Worm (Caenorhabditis elegans) whole organism, mixed stage, embryonic: ENCODE data around the gene str-30.

ENCODE experiments used
- ceh-39 ChIP-seq: fragments of 150-350 bp; optimal IDR thresholded peaks from 2 replicates; lab custom pipeline; 2014; ENCODE audit warnings: missing biosample characterization, missing genetic modification characterization
- ceh-83 ChIP-seq: fragments of 200-800 bp; sonication (Bioruptor generic); optimal IDR thresholded peaks from 2 replicates; lab custom pipeline; 2018; ENCODE audit warnings: mild to moderate bottlenecking, missing genetic modification characterization, missing compliant biosample characterization
- drap-1 ChIP-seq: fragments of 200-800 bp; sonication (Bioruptor generic); optimal IDR thresholded peaks from 3 replicates; lab custom pipeline; 2018; ENCODE audit warnings: mild to moderate bottlenecking, missing genetic modification characterization, missing compliant biosample characterization
- elt-3 ChIP-seq: fragments of 150-350 bp; optimal IDR thresholded peaks from 2 replicates; lab custom pipeline; 2014; ENCODE audit warnings: missing biosample characterization, missing genetic modification characterization
- lsy-2 ChIP-seq: fragments of 150-350 bp; optimal IDR thresholded peaks from 2 replicates; lab custom pipeline; 2014; ENCODE audit warnings: missing biosample characterization, missing genetic modification characterization
- mab-5 ChIP-seq: fragments of 150-350 bp; optimal IDR thresholded peaks from 2 replicates; lab custom pipeline; 2014; ENCODE audit warnings: missing biosample characterization, missing genetic modification characterization
- nhr-237 ChIP-seq: fragments of 150-350 bp; optimal IDR thresholded peaks from 2 replicates; lab custom pipeline; 2014; ENCODE audit warnings: missing biosample characterization, missing genetic modification characterization
- nhr-76 ChIP-seq: sonication (generic microtip); optimal IDR thresholded peaks from 2 replicates; lab custom pipeline; 2017; ENCODE audit warnings: missing biosample characterization, missing genetic modification characterization
- pha-4 ChIP-seq: fragments of 150-350 bp; optimal IDR thresholded peaks from 2 replicates; lab custom pipeline; 2018; ENCODE audit warnings: missing biosample characterization, missing genetic modification reagents, missing genetic modification characterization
- sptf-1 ChIP-seq: sonication (generic microtip); optimal IDR thresholded peaks from 2 replicates; lab custom pipeline; 2017; ENCODE audit warnings: mild to moderate bottlenecking, missing genetic modification characterization, moderate library complexity, missing compliant biosample characterization
- tbx-8 ChIP-seq: fragments of 200-800 bp; sonication (Bioruptor generic); optimal IDR thresholded peaks from 2 replicates; lab custom pipeline; 2018; ENCODE audit warnings: mild to moderate bottlenecking, missing genetic modification characterization, moderate library complexity, missing compliant biosample characterization
- unc-39 ChIP-seq: fragments of 150-350 bp; optimal IDR thresholded peaks from 2 replicates; lab custom pipeline; 2014; ENCODE audit warnings: missing biosample characterization, missing genetic modification characterization
- unc-62 ChIP-seq: fragments of 150-350 bp; optimal IDR thresholded peaks from 2 replicates; lab custom pipeline; 2014; ENCODE audit warnings: missing biosample characterization, missing genetic modification reagents, missing genetic modification characterization
- ztf-11 ChIP-seq: fragments of 150-350 bp; optimal IDR thresholded peaks from 2 replicates; lab custom pipeline; 2014; ENCODE audit warnings: missing biosample characterization, missing genetic modification characterization

ce11 chrV:3688733-3689132, 36.1 kb upstream of the str-30 start:
- TF ChIP-seq nhr-237 (tag; lab: Kevin White, UChicago) (no peak), mab-5 (tag; lab: Kevin White, UChicago) (no peak), unc-39 (no peak), sptf-1 (no peak), ztf-11 (tag; lab: Kevin White, UChicago) (no peak), tbx-8 (no peak), elt-3 (no peak), ceh-83 (GFP tag; lab: Kevin White, UChicago) (no peak), drap-1 (no peak), pha-4 (no peak), lsy-2 (tag; lab: Kevin White, UChicago) (no peak), unc-62 (no peak), ceh-39 (tag; lab: Kevin White, UChicago) (no peak), nhr-76 (tag; lab: Kevin White, UChicago) (no peak)
